Fruit fly (Drosophila melanogaster) whole organism, embryonic: ENCODE results near the gene ich.

ENCODE experiments used
- Adf1 ChIP-seq: fragments of 200-800 bp; sonication (Bioruptor generic); IDR thresholded peaks from 2 replicates; pipeline ENCODE4 v1.3.6; 2022; ENCODE audit warnings: missing biosample characterization, missing genetic modification characterization
- Atf-2 ChIP-seq: fragments of 200-800 bp; sonication (Bioruptor generic); optimal IDR thresholded peaks from 2 replicates; lab custom pipeline; 2016; ENCODE audit warnings: missing biosample characterization, missing genetic modification characterization
- Atf3 ChIP-seq: fragments of 200-800 bp; sonication (Bioruptor generic); optimal IDR thresholded peaks from 3 replicates; lab custom pipeline; 2016; ENCODE audit warnings: missing biosample characterization, missing genetic modification characterization
- CG10321 ChIP-seq: fragments of 200-800 bp; sonication (Bioruptor generic); IDR thresholded peaks from 2 replicates; pipeline ENCODE4 v1.3.6; 2022; ENCODE audit warnings: missing biosample characterization, missing genetic modification characterization
- CG10543 ChIP-seq: fragments of 200-800 bp; sonication (Bioruptor generic); optimal IDR thresholded peaks from 3 replicates; lab custom pipeline; 2017; ENCODE audit warnings: missing biosample characterization, mild to moderate bottlenecking, missing genetic modification characterization, moderate library complexity
- CG11398 ChIP-seq: fragments of 200-800 bp; sonication (Bioruptor generic); optimal IDR thresholded peaks from 2 replicates; lab custom pipeline; 2016; ENCODE audit warnings: missing biosample characterization, missing genetic modification characterization
- CG12659 ChIP-seq: fragments of 200-800 bp; sonication (Bioruptor generic); optimal IDR thresholded peaks from 3 replicates; lab custom pipeline; 2017; ENCODE audit warnings: mild to moderate bottlenecking, missing biosample characterization, missing genetic modification reagents, missing genetic modification characterization
- CG13296 ChIP-seq: fragments of 200-800 bp; sonication (Bioruptor generic); optimal IDR thresholded peaks from 3 replicates; lab custom pipeline; 2018; ENCODE audit warnings: missing biosample characterization, mild to moderate bottlenecking, missing genetic modification characterization
- CG13775 ChIP-seq: fragments of 200-800 bp; sonication (Bioruptor generic); optimal IDR thresholded peaks from 3 replicates; lab custom pipeline; 2017; ENCODE audit warnings: missing biosample characterization, mild to moderate bottlenecking, missing genetic modification characterization
- CG13894 ChIP-seq: fragments of 200-800 bp; sonication (Bioruptor generic); optimal IDR thresholded peaks from 3 replicates; lab custom pipeline; 2018; ENCODE audit warnings: missing biosample characterization, mild to moderate bottlenecking, missing genetic modification characterization, moderate library complexity
- CG14710 ChIP-seq: fragments of 200-800 bp; sonication (Bioruptor generic); optimal IDR thresholded peaks from 3 replicates; lab custom pipeline; 2019; ENCODE audit warnings: missing biosample characterization, mild to moderate bottlenecking, missing genetic modification characterization, moderate library complexity
- CG16813 ChIP-seq: fragments of 200-800 bp; sonication (Bioruptor generic); IDR thresholded peaks from 3 replicates; pipeline ENCODE4 v1.3.6; 2022; ENCODE audit warnings: missing biosample characterization, missing genetic modification characterization; ENCODE audit not compliant: partially characterized antibody
- CG18599 ChIP-seq: fragments of 200-800 bp; sonication (Bioruptor generic); optimal IDR thresholded peaks from 3 replicates; lab custom pipeline; 2017; ENCODE audit warnings: missing biosample characterization, missing genetic modification characterization, mild to moderate bottlenecking, moderate library complexity, missing genetic modification reagents
- CG30403 ChIP-seq: fragments of 200-800 bp; sonication (Bioruptor generic); optimal IDR thresholded peaks from 3 replicates; lab custom pipeline; 2016; ENCODE audit warnings: missing biosample characterization, missing genetic modification characterization
- CG31365 ChIP-seq: fragments of 200-800 bp; sonication (Bioruptor generic); optimal IDR thresholded peaks from 2 replicates; lab custom pipeline; 2018; ENCODE audit warnings: missing biosample characterization, mild to moderate bottlenecking, missing genetic modification characterization
- CG4424 ChIP-seq: fragments of 200-800 bp; sonication (Bioruptor generic); optimal IDR thresholded peaks from 3 replicates; lab custom pipeline; 2016; ENCODE audit warnings: missing biosample characterization, missing genetic modification characterization
- CG5953 ChIP-seq: fragments of 200-800 bp; sonication (Bioruptor generic); IDR thresholded peaks from 2 replicates; pipeline ENCODE4 v1.3.6; 2022; ENCODE audit warnings: missing biosample characterization, missing genetic modification characterization
- CG6791 ChIP-seq: fragments of 200-800 bp; sonication (Bioruptor generic); IDR thresholded peaks from 3 replicates; pipeline ENCODE4 v1.3.6; 2022; ENCODE audit warnings: missing biosample characterization, missing genetic modification characterization; ENCODE audit not compliant: partially characterized antibody
- CG7745 ChIP-seq: fragments of 200-800 bp; sonication (Bioruptor generic); optimal IDR thresholded peaks from 2 replicates; lab custom pipeline; 2018; ENCODE audit warnings: missing biosample characterization, mild to moderate bottlenecking, missing genetic modification characterization, moderate library complexity
- CG9727 ChIP-seq: fragments of 200-800 bp; sonication (Bioruptor generic); optimal IDR thresholded peaks from 3 replicates; lab custom pipeline; 2017; ENCODE audit warnings: missing biosample characterization, mild to moderate bottlenecking, missing genetic modification characterization
- Ets97D ChIP-seq: fragments of 200-800 bp; sonication (Bioruptor generic); optimal IDR thresholded peaks from 3 replicates; lab custom pipeline; 2016; ENCODE audit warnings: missing biosample characterization, missing genetic modification characterization
- H15 ChIP-seq: fragments of 200-800 bp; sonication (Bioruptor generic); IDR thresholded peaks from 3 replicates; pipeline ENCODE4 v1.3.6; 2022; ENCODE audit warnings: missing biosample characterization, missing genetic modification characterization
- HLH3B ChIP-seq: fragments of 200-800 bp; sonication (Bioruptor generic); IDR thresholded peaks from 2 replicates; pipeline ENCODE4 v1.3.6; 2022; ENCODE audit warnings: missing biosample characterization, missing genetic modification characterization
- Lhr ChIP-seq: fragments of 200-800 bp; sonication (Bioruptor generic); optimal IDR thresholded peaks from 3 replicates; lab custom pipeline; 2017; ENCODE audit warnings: mild to moderate bottlenecking, missing biosample characterization, missing genetic modification reagents, missing genetic modification characterization
- Lim3 ChIP-seq: fragments of 200-800 bp; sonication (Bioruptor generic); IDR thresholded peaks from 2 replicates; pipeline ENCODE4 v1.3.6; 2022; ENCODE audit warnings: missing biosample characterization, missing genetic modification characterization
- NC2β ChIP-seq: fragments of 200-800 bp; sonication (Bioruptor generic); optimal IDR thresholded peaks from 2 replicates; lab custom pipeline; 2016; ENCODE audit warnings: missing biosample characterization, missing genetic modification characterization
- Nf-YA ChIP-seq: fragments of 200-800 bp; sonication (Bioruptor generic); IDR thresholded peaks from 2 replicates; pipeline ENCODE4 v1.3.6; 2022; ENCODE audit warnings: missing biosample characterization, missing genetic modification characterization
- Sry-δ ChIP-seq: fragments of 200-800 bp; sonication (Bioruptor generic); optimal IDR thresholded peaks from 2 replicates; lab custom pipeline; 2016; ENCODE audit warnings: missing biosample characterization, missing genetic modification characterization
- Trl ChIP-seq, 3 experiments: fragments of >200 bp in 2 of 3; fragments of 200-800 bp in 1 of 3; sonication (Bioruptor generic) in 1 of 3; optimal IDR thresholded peaks; 2 replicates in 1 of 3; 3 replicates in 2 of 3; lab custom pipeline; 2016 to 2017; ENCODE audit warnings: missing biosample characterization in 1 of 3, missing genetic modification characterization in 1 of 3
- YL-1 ChIP-seq: fragments of 200-800 bp; sonication (Bioruptor generic); optimal IDR thresholded peaks from 3 replicates; lab custom pipeline; 2017; ENCODE audit warnings: missing biosample characterization, mild to moderate bottlenecking, missing genetic modification characterization
- amos ChIP-seq: fragments of 200-800 bp; sonication (Bioruptor generic); IDR thresholded peaks from 2 replicates; pipeline ENCODE4 v1.3.6; 2022; ENCODE audit warnings: missing biosample characterization, missing genetic modification characterization; ENCODE audit not compliant: partially characterized antibody
- bsh ChIP-seq, 2 experiments: fragments of 200-800 bp; sonication (Bioruptor generic); optimal IDR thresholded peaks; 2 replicates each; lab custom pipeline; 2017 to 2018; ENCODE audit warnings: mild to moderate bottlenecking in 2 of 2, missing biosample characterization in 2 of 2, missing genetic modification characterization in 2 of 2, moderate library complexity in 1 of 2
- cad ChIP-seq: fragments of >200 bp; optimal IDR thresholded peaks from 2 replicates; lab custom pipeline; 2017; ENCODE audit warnings: missing biosample characterization, missing genetic modification characterization
- crc ChIP-seq: fragments of 200-800 bp; sonication (Bioruptor generic); optimal IDR thresholded peaks from 2 replicates; lab custom pipeline; 2016; ENCODE audit warnings: missing biosample characterization, missing genetic modification characterization
- fd64A ChIP-seq: fragments of 200-800 bp; sonication (Bioruptor generic); optimal IDR thresholded peaks from 3 replicates; lab custom pipeline; 2018; ENCODE audit warnings: missing biosample characterization, mild to moderate bottlenecking, missing genetic modification characterization
- fu2 ChIP-seq: fragments of 200-800 bp; sonication (Bioruptor generic); optimal IDR thresholded peaks from 2 replicates; lab custom pipeline; 2016; ENCODE audit warnings: missing biosample characterization, missing genetic modification characterization
- kay ChIP-seq: fragments of 200-800 bp; sonication (Bioruptor generic); optimal IDR thresholded peaks from 2 replicates; lab custom pipeline; 2016; ENCODE audit warnings: missing biosample characterization, missing genetic modification characterization
- klu ChIP-seq: fragments of 200-800 bp; sonication (Bioruptor generic); IDR thresholded peaks from 2 replicates; pipeline ENCODE4 v1.3.6; 2022; ENCODE audit warnings: missing biosample characterization, missing genetic modification characterization
- nom ChIP-seq: fragments of 200-800 bp; sonication (Bioruptor generic); optimal IDR thresholded peaks from 2 replicates; lab custom pipeline; 2017; ENCODE audit warnings: missing biosample characterization, missing genetic modification characterization, mild to moderate bottlenecking, moderate library complexity, missing genetic modification reagents
- odd ChIP-seq: fragments of 200-800 bp; sonication (Bioruptor generic); optimal IDR thresholded peaks from 2 replicates; lab custom pipeline; 2017; ENCODE audit warnings: missing biosample characterization, mild to moderate bottlenecking, missing genetic modification characterization
- pb ChIP-seq: fragments of 200-800 bp; sonication (Bioruptor generic); optimal IDR thresholded peaks from 3 replicates; lab custom pipeline; 2016; ENCODE audit warnings: missing biosample characterization, missing genetic modification characterization
- psq ChIP-seq: fragments of 200-800 bp; sonication (Bioruptor generic); optimal IDR thresholded peaks from 2 replicates; lab custom pipeline; 2017; ENCODE audit warnings: missing biosample characterization, missing genetic modification characterization
- pum ChIP-seq: fragments of 200-800 bp; sonication (Bioruptor generic); optimal IDR thresholded peaks from 2 replicates; lab custom pipeline; 2016; ENCODE audit warnings: missing biosample characterization, missing genetic modification characterization
- pzg ChIP-seq: fragments of 200-800 bp; sonication (Bioruptor generic); optimal IDR thresholded peaks from 3 replicates; lab custom pipeline; 2018; ENCODE audit warnings: missing biosample characterization, mild to moderate bottlenecking, missing genetic modification characterization, moderate library complexity
- stwl ChIP-seq: fragments of 200-800 bp; sonication (Bioruptor generic); optimal IDR thresholded peaks from 3 replicates; lab custom pipeline; 2018; ENCODE audit warnings: missing biosample characterization, mild to moderate bottlenecking, missing genetic modification characterization, moderate library complexity
- tap ChIP-seq: fragments of 200-800 bp; optimal IDR thresholded peaks from 3 replicates; lab custom pipeline; 2019; ENCODE audit warnings: missing biosample characterization, mild to moderate bottlenecking, missing genetic modification characterization, moderate library complexity
- tgo ChIP-seq: fragments of 200-800 bp; sonication (Bioruptor generic); IDR thresholded peaks from 3 replicates; pipeline ENCODE4 v1.3.6; 2022; ENCODE audit warnings: missing biosample characterization, missing genetic modification characterization

The ich gene

dm6 chr3R:8980776-8981165 lies 17.9 kb upstream of the ich start, which contains the start of gene CAHbeta (continued):
- TF ChIP-seq CG13296 (GFP tag; lab: Kevin White, UChicago): peak; percentile 33
- no peak for TF ChIP-seq YL-1 (GFP tag; lab: Kevin White, UChicago)
- TF ChIP-seq CG31365 (tag; lab: Kevin White, UChicago): no peak
- TF ChIP-seq odd (GFP tag; lab: Kevin White, UChicago): no peak
- peak; percentile 80 to 93 for TF ChIP-seq Trl (optimal IDR thresholded peaks at IDR 0.05; lab: Kevin White, UChicago)
- no peak for TF ChIP-seq Trl (GFP tag; optimal IDR thresholded peaks at IDR 0.05; lab: Kevin White, UChicago)
- no peak for TF ChIP-seq psq
- no peak for TF ChIP-seq Nf-YA (GFP tag; lab: Robert Waterston, UW)
- no peak for TF ChIP-seq pb (GFP tag; lab: Kevin White, UChicago)
- no peak for TF ChIP-seq cad
- peak; percentile 74 for TF ChIP-seq CG10543 (GFP tag; lab: Kevin White, UChicago)
- no peak for TF ChIP-seq CG5953 (GFP tag; lab: Robert Waterston, UW)
- no peak for TF ChIP-seq Atf3
- TF ChIP-seq pum (GFP tag; lab: Kevin White, UChicago): no peak
- TF ChIP-seq Lim3 (GFP tag; lab: Robert Waterston, UW): no peak
- TF ChIP-seq tgo (GFP tag; lab: Robert Waterston, UW): no peak
- no peak for TF ChIP-seq klu
- TF ChIP-seq, all 482 proteins: peak for 49

DNA sequence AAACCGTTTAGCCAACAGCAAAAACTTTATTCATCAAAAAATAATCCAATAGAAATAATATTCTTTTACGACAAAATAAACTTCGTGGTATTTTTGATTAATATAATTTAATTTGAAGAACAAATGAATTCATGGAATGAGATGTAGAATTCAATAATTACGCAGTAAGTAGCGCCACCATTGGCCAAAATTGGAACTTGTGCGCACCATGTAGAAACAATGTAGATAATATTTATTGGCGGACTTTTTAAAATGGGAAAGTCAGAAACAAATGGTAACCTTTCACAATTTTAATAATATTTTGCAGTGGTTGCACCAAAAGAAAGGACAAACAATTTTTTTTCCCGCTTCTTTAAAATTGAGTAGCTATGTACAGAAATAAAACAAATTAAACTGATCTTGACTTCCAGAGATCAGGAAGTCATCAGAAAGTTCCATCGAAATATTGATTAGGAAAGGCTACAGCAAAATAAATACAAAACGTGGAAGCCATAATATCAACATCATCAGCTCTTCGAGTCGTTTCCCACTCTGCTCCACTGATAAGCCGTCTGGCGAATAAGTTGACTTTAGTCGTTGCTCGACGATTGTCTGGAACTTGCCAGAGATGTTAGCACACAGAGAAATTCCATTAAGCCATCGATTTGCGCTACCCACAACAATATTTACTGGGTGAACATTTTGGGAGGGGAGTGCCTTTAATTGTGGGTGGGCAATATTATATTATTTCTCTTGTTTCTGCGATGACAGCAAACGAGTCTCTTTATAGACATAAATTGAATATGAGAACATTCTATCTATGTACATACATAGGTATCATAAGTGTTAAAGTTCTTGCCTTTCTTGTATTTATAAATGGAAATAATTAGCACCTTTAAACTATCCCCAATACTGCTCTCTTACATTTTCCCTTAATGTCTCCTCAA lies 17.3 kb upstream of the ich start:
- TF ChIP-seq amos (GFP tag; lab: Robert Waterston, UW): peak; percentile 80
- peak; percentile 6 for TF ChIP-seq Sry-δ (GFP tag; lab: Kevin White, UChicago)
- peak; percentile 55 for TF ChIP-seq stwl (tag; lab: Kevin White, UChicago)
- no peak for TF ChIP-seq CG7745 (tag; lab: Kevin White, UChicago)
- peak; percentile 14 for TF ChIP-seq pzg (GFP tag; lab: Kevin White, UChicago)
- peak; percentile 86 for TF ChIP-seq nom (GFP tag; lab: Kevin White, UChicago)
- peak; percentile 60; the same call in 2 of the 3 replicates for TF ChIP-seq CG16813 (GFP tag; lab: Robert Waterston, UW)
- TF ChIP-seq tap (tag; lab: Kevin White, UChicago): no peak
- TF ChIP-seq fu2 (GFP tag; lab: Kevin White, UChicago): no peak
- no peak for TF ChIP-seq fd64A (GFP tag; lab: Kevin White, UChicago)
- no peak for TF ChIP-seq NC2β (GFP tag; lab: Kevin White, UChicago)
- TF ChIP-seq Lhr: peak; percentile 45
- no peak for TF ChIP-seq klu
- TF ChIP-seq Ets97D (GFP tag; lab: Kevin White, UChicago): peak; percentile 9
- TF ChIP-seq kay: no peak
- TF ChIP-seq CG6791 (GFP tag; lab: Robert Waterston, UW): 0 out of 3 replicates have a peak, but pooled peaks have one; percentile 45
- TF ChIP-seq CG13894 (tag; lab: Kevin White, UChicago): peak; percentile 22
- no peak for TF ChIP-seq CG12659 (GFP tag; lab: Kevin White, UChicago)
- TF ChIP-seq CG11398 (GFP tag; lab: Kevin White, UChicago): no peak
- TF ChIP-seq crc (GFP tag; lab: Kevin White, UChicago): no peak
- TF ChIP-seq Lim3 (GFP tag; lab: Robert Waterston, UW): no peak
- no peak; the same call in 1 of the 2 replicates for TF ChIP-seq HLH3B (GFP tag; lab: Robert Waterston, UW)
- no peak for TF ChIP-seq CG13775 (GFP tag; lab: Kevin White, UChicago)
- 0 out of 3 replicates have a peak, but pooled peaks have one; percentile 6 for TF ChIP-seq H15 (GFP tag; lab: Robert Waterston, UW)
- TF ChIP-seq CG14710 (tag; lab: Kevin White, UChicago): peak; percentile 7
- no peak for TF ChIP-seq CG4424 (GFP tag; lab: Kevin White, UChicago)
- no peak for TF ChIP-seq CG10321 (GFP tag; lab: Robert Waterston, UW)
- TF ChIP-seq CG9727 (GFP tag; lab: Kevin White, UChicago): peak; percentile 32
- TF ChIP-seq Adf1 (GFP tag; lab: Robert Waterston, UW): no peak
- peak; percentile 24 for TF ChIP-seq CG30403 (GFP tag; lab: Kevin White, UChicago)
- TF ChIP-seq bsh (GFP tag; optimal IDR thresholded peaks at IDR 0.05; lab: Kevin White, UChicago): peak; percentile 8 to 11
- peak; percentile 14 for TF ChIP-seq Atf-2 (GFP tag; lab: Kevin White, UChicago)
- peak; percentile 26 for TF ChIP-seq CG18599 (GFP tag; lab: Kevin White, UChicago)
